Worm (Caenorhabditis elegans): ENCODE data around the gene eif-1.A.

DNA sequence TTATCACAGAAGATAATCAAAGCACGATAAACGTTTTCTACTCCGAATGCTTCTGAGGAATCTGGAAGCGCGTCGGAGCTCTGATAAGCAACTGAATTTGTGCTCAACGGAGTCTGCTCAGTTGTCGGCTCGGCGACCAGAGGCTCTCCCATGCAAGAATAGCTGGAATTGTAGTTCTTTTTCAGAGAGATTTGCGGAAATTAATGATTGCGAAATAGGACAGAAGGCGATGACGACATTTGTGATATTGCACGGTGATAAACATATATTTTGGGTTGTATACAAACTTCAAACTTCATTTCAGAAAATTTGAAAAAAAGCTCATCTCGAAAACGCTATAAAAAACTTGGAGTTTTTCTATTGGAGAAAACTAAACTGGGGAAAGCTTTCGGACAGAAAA lies 921 bp upstream of the eif-1.A start, which contains the start of gene H06H21.37:
- TF ChIP-seq pes-1 (GFP tag; IDR thresholded peaks at IDR 0.05) (no peak), hmbx-1 (tag; optimal IDR thresholded peaks at IDR 0.05) (no peak), flt-1 (GFP tag; IDR thresholded peaks at IDR 0.05) (no peak), ama-1 (optimal IDR thresholded peaks at IDR 0.05) (no peak)

All from whole organism, early embryonic.